Worm (Caenorhabditis elegans) whole organism, L3 larva: Measurements from ENCODE around the gene mtr-4.

ENCODE experiments used
- nhr-237 ChIP-seq: fragments of 150-350 bp; optimal IDR thresholded peaks from 2 replicates; lab custom pipeline; 2014; ENCODE audit warnings: missing biosample characterization, missing genetic modification characterization
- nhr-25 ChIP-seq: sonication (generic microtip); optimal IDR thresholded peaks from 2 replicates; lab custom pipeline; 2017; ENCODE audit warnings: missing biosample characterization, missing genetic modification characterization

DNA sequence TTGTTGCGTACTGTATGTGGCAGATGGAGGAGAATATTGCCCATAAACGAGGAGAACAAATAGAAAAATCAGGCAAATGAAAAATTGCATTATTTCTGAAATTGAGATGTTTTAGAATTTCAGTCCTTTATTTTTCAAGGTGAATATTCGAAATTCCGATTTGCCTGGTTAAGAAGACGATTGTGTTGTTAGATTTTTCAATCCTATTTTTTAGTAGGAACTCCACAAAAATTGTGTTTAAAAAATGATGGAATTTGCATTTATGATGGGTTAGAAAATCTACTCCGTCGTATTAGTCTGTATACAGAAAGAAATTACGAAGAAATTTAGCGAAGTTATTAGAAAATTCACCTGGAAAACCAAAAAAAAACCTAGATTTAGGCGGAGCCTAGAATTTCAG is 10.1 kb upstream of the mtr-4 start, which contains the start of gene egl-20:
- no peak for TF ChIP-seq nhr-237 (tag; lab: Kevin White, UChicago)
- TF ChIP-seq nhr-25 (tag; lab: Kevin White, UChicago) = no peak
